Worm (Caenorhabditis elegans): ENCODE results near the gene mop-25.2.

The mop-25.2 gene

ce11 chrII:9717904-9718303 is 14.4 kb upstream of the mop-25.2 start, which contains the start of gene Y53C12A.6:
TSS of gene Y53C12A.6 (minus strand) at chrII:9718004.
- TF ChIP-seq chd-7 (tag; optimal IDR thresholded peaks at IDR 0.05) (no peak), Y79H2A.3 (GFP tag; conservative IDR thresholded peaks at IDR 0.05) (no peak), efl-1 (GFP tag; optimal IDR thresholded peaks at IDR 0.05) (no peak), Y53F4B.3 (GFP tag; IDR thresholded peaks at IDR 0.05) (no peak), ets-4 (GFP tag; optimal IDR thresholded peaks at IDR 0.05) (no peak), fkh-3 (tag; optimal IDR thresholded peaks at IDR 0.05) (no peak), tbx-9 (tag; optimal IDR thresholded peaks at IDR 0.05; ENCODE audit: borderline replicate concordance) (no peak), snpc-3.4 (tag; optimal IDR thresholded peaks at IDR 0.05) (no peak), ztf-22 (GFP tag; optimal IDR thresholded peaks at IDR 0.05) (no peak), F52B5.7 (tag; optimal IDR thresholded peaks at IDR 0.05) (no peak), hsf-1 (GFP tag; IDR thresholded peaks at IDR 0.05) (no peak), ztf-18 (tag; optimal IDR thresholded peaks at IDR 0.05) (no peak), cebp-2 (GFP tag; IDR thresholded peaks at IDR 0.05) (no peak), nhr-120 (GFP tag; IDR thresholded peaks at IDR 0.05) (no peak), ceh-58 (GFP tag; IDR thresholded peaks at IDR 0.05) (no peak), lin-54 (GFP tag; optimal IDR thresholded peaks at IDR 0.05) (no peak), Y53G8AR.9 (GFP tag; conservative IDR thresholded peaks at IDR 0.05) (no peak), F57C9.4 (tag; optimal IDR thresholded peaks at IDR 0.05) (no peak), rcor-1 (GFP tag; IDR thresholded peaks at IDR 0.05) (no peak)

ce11 chrII:9716417-9717039 is 13.0 kb upstream of the mop-25.2 start, which contains the start of gene wee-1.3:
TSS of gene wee-1.3 (minus strand) at chrII:9716467.
- TF ChIP-seq bed-2 (GFP tag; IDR thresholded peaks at IDR 0.05) (no peak), lin-35 (GFP tag; optimal IDR thresholded peaks at IDR 0.05) (peak; percentile 20 to 95 (median 70)), snpc-4 (GFP tag; optimal IDR thresholded peaks at IDR 0.05) (no peak), snpc-4 (tag; optimal IDR thresholded peaks at IDR 0.05) (peak in 3 of 4 experiments; percentile 8 to 46 (median 45)), K11D2.4 (GFP tag; IDR thresholded peaks at IDR 0.05) (no peak), nfya-2 (GFP tag; IDR thresholded peaks at IDR 0.05) (no peak), B0035.1 (tag; optimal IDR thresholded peaks at IDR 0.05) (no peak), C17E4.6 (GFP tag; IDR thresholded peaks at IDR 0.05) (no peak), ekl-4 (GFP tag; IDR thresholded peaks at IDR 0.05) (peak; percentile 56), rpc-1 (optimal IDR thresholded peaks at IDR 0.05) (no peak), rpc-1 (tag; optimal IDR thresholded peaks at IDR 0.05) (no peak), efl-1 (GFP tag; optimal IDR thresholded peaks at IDR 0.05) (peak; percentile 92), Y67H2A.10 (GFP tag; conservative IDR thresholded peaks at IDR 0.05) (no peak), egrh-3 (GFP tag; IDR thresholded peaks at IDR 0.05) (no peak), mxl-1 (tag; optimal IDR thresholded peaks at IDR 0.05) (no peak), lir-1 (GFP tag; conservative IDR thresholded peaks at IDR 0.05) (no peak), Y79H2A.3 (GFP tag; conservative IDR thresholded peaks at IDR 0.05) (no peak), F49E8.2 (tag; optimal IDR thresholded peaks at IDR 0.05; ENCODE audit: insufficient read depth) (no peak), fkh-3 (tag; optimal IDR thresholded peaks at IDR 0.05) (no peak), hmg-20 (GFP tag; IDR thresholded peaks at IDR 0.05) (no peak), let-607 (tag; optimal IDR thresholded peaks at IDR 0.05) (peak in 1 of 2 experiments; percentile 18), nhr-80 (tag; optimal IDR thresholded peaks at IDR 0.05) (peak; percentile 9), hsf-1 (GFP tag; IDR thresholded peaks at IDR 0.05) (no peak), hrde-1 (tag; optimal IDR thresholded peaks at IDR 0.05; ENCODE audit: borderline replicate concordance) (no peak), lsl-1 (GFP tag; optimal IDR thresholded peaks at IDR 0.05) (peak; percentile 50), ztf-26 (tag; optimal IDR thresholded peaks at IDR 0.05) (no peak), hlh-26 (GFP tag; conservative IDR thresholded peaks at IDR 0.05) (no peak), D2030.7 (GFP tag; IDR thresholded peaks at IDR 0.05) (0 out of 2 replicates have a peak, but pooled peaks have one; percentile 33), rcor-1 (GFP tag; IDR thresholded peaks at IDR 0.05) (no peak), madf-3 (GFP tag; IDR thresholded peaks at IDR 0.05) (no peak), sea-2 (GFP tag; IDR thresholded peaks at IDR 0.05) (no peak), mcd-1 (GFP tag; IDR thresholded peaks at IDR 0.05) (peak; percentile 76), unc-130 (GFP tag; optimal IDR thresholded peaks at IDR 0.05) (peak; percentile 48)
